Fruit fly (Drosophila melanogaster): Measurements from ENCODE around the gene twin.

twin gene

dm6 chr3R:24226744-24227143 lies 5.0 kb upstream of the twin start, which contains the start of the genes Spps and CG13609 (continued):
- TF ChIP-seq CG17385 (GFP tag; optimal IDR thresholded peaks at IDR 0.05) (peak; percentile 100), CG2712 (tag; optimal IDR thresholded peaks at IDR 0.05) (peak; percentile 38), kay (GFP tag; optimal IDR thresholded peaks at IDR 0.05) (no peak), CG30020 (tag; optimal IDR thresholded peaks at IDR 0.05) (peak; percentile 48), HLH3B (GFP tag; IDR thresholded peaks at IDR 0.05) (no peak), zf30C (GFP tag; optimal IDR thresholded peaks at IDR 0.05) (peak; percentile 7), Dek (tag; optimal IDR thresholded peaks at IDR 0.05) (no peak), sisA (GFP tag; IDR thresholded peaks at IDR 0.05) (no peak), CG4282 (GFP tag; optimal IDR thresholded peaks at IDR 0.05) (no peak), Ets65A (GFP tag) (peak; percentile 78), CG31224 (GFP tag; IDR thresholded peaks at IDR 0.05) (no peak), sug (tag; optimal IDR thresholded peaks at IDR 0.05) (peak; percentile 25), H15 (GFP tag; IDR thresholded peaks at IDR 0.05) (no peak), Side (GFP tag; optimal IDR thresholded peaks at IDR 0.05) (peak; percentile 7), bab2 (GFP tag; optimal IDR thresholded peaks at IDR 0.05) (no peak), CG8281 (tag; optimal IDR thresholded peaks at IDR 0.05) (no peak), fd102C (GFP tag; optimal IDR thresholded peaks at IDR 0.05) (no peak), CG1792 (GFP tag; optimal IDR thresholded peaks at IDR 0.05) (no peak), Stat92E (GFP tag; optimal IDR thresholded peaks at IDR 0.05) (no peak), kni (GFP tag; optimal IDR thresholded peaks at IDR 0.05) (no peak), Sin3A (optimal IDR thresholded peaks at IDR 0.05) (peak; percentile 65), Eip74EF (GFP tag; optimal IDR thresholded peaks at IDR 0.05) (no peak), chinmo (GFP tag; IDR thresholded peaks at IDR 0.05; ENCODE audit: partially characterized antibody) (peak; percentile 100), slbo (GFP tag; IDR thresholded peaks at IDR 0.05) (peak; percentile 42; the same call in 1 of the 2 replicates), vnd (GFP tag; IDR thresholded peaks at IDR 0.05; ENCODE audit: partially characterized antibody) (peak; percentile 86), CG6813 (GFP tag; optimal IDR thresholded peaks at IDR 0.05) (no peak), Ssrp (tag; optimal IDR thresholded peaks at IDR 0.05) (no peak), Fer1 (GFP tag; optimal IDR thresholded peaks at IDR 0.05) (peak; percentile 24), her (GFP tag; optimal IDR thresholded peaks at IDR 0.05) (peak; percentile 22), Bdp1 (GFP tag; optimal IDR thresholded peaks at IDR 0.05) (no peak), CG14050 (GFP tag; IDR thresholded peaks at IDR 0.05) (no peak)

- TF ChIP-seq Dll (GFP tag; IDR thresholded peaks at IDR 0.05; ENCODE audit: partially characterized antibody) (no peak), cad (GFP tag; optimal IDR thresholded peaks at IDR 0.05) (no peak), CG10565 (GFP tag; optimal IDR thresholded peaks at IDR 0.05) (no peak), CG3281 (GFP tag; optimal IDR thresholded peaks at IDR 0.05) (no peak), CG17385 (GFP tag; optimal IDR thresholded peaks at IDR 0.05) (peak; percentile 80), CG2199 (GFP tag; IDR thresholded peaks at IDR 0.05) (0 out of 3 replicates have a peak, but pooled peaks have one; percentile 20), Med (GFP tag) (no peak), crol (GFP tag; IDR thresholded peaks at IDR 0.05) (no peak), CG15479 (GFP tag; optimal IDR thresholded peaks at IDR 0.05) (peak; percentile 78), CG6683 (GFP tag; optimal IDR thresholded peaks at IDR 0.05) (no peak), shn (GFP tag; optimal IDR thresholded peaks at IDR 0.05) (no peak), sr (GFP tag; IDR thresholded peaks at IDR 0.05) (0 out of 3 replicates have a peak, but pooled peaks have one; percentile 38), tll (GFP tag; optimal IDR thresholded peaks at IDR 0.05) (no peak), Sin3A (optimal IDR thresholded peaks at IDR 0.05) (peak; percentile 1), Aef1 (GFP tag; IDR thresholded peaks at IDR 0.05) (no peak), Rfx (GFP tag; IDR thresholded peaks at IDR 0.05) (no peak), CG2678 (tag; optimal IDR thresholded peaks at IDR 0.05) (no peak), emc (GFP tag; optimal IDR thresholded peaks at IDR 0.05) (no peak), CG18476 (GFP tag; optimal IDR thresholded peaks at IDR 0.05) (no peak), phol (tag; optimal IDR thresholded peaks at IDR 0.05) (no peak), cg (GFP tag; optimal IDR thresholded peaks at IDR 0.05) (peak; percentile 45), pnt (GFP tag; optimal IDR thresholded peaks at IDR 0.05) (no peak)
Observed at dm6 chr3R:24220845-24221244, 920 bp downstream of the twin start, which contains the start of gene cav. TSS of gene cav (plus strand) at chr3R:24221103.
